Worm (Caenorhabditis elegans): ENCODE measurements around the gene ZC239.17.
"Not testable (repeated sequence)": the region's sequence is repeated elsewhere in the genome, so short reads cannot be mapped to it uniquely, and the experiment has no call there.

ZC239.17 gene

DNA sequence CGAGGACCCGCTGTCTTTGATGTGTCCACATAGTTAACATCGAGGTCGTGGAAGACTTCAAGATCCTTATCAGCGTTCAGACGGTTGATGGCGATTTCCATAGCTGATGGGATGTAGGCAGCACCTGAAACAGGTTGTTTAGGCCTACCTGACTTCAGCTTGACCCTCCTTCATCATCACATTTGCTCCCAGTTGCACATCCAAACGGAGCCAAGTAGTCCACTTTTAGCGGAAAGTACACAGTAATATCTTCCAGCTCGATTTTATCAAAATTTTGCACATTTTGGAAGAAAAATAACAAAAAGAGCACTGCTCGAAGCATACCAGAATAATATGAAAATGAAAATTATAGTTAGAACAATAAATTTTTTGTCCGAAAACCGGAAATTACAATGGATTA, 28.7 kb downstream of the ZC239.17 start, which contains the start of gene gcy-15:
Gene gcy-15, minus strand, starts transcription at position 101 of the 400 bp plus-strand sequence.
- TF ChIP-seq nhr-25 (tag; optimal IDR thresholded peaks at IDR 0.05; ENCODE audit: borderline replicate concordance, insufficient read depth), result no peak
- TF ChIP-seq ceh-28 (tag; optimal IDR thresholded peaks at IDR 0.05), result no peak
- no peak for TF ChIP-seq Y5F2A.4 (GFP tag; optimal IDR thresholded peaks at IDR 0.05)
- TF ChIP-seq sdz-12 (GFP tag; optimal IDR thresholded peaks at IDR 0.05), result no peak
- no peak for TF ChIP-seq F26F4.8 (GFP tag; conservative IDR thresholded peaks at IDR 0.05)
- TF ChIP-seq lin-29 (GFP tag; IDR thresholded peaks at IDR 0.05), result no peak
- no peak for TF ChIP-seq egl-27 (tag; optimal IDR thresholded peaks at IDR 0.05)
- no peak for TF ChIP-seq attf-4 (tag; optimal IDR thresholded peaks at IDR 0.05)
- no peak for TF ChIP-seq nhr-41 (GFP tag; IDR thresholded peaks at IDR 0.05)
- no peak for TF ChIP-seq lin-15B (tag; optimal IDR thresholded peaks at IDR 0.05)
- TF ChIP-seq snpc-1.2 (GFP tag; IDR thresholded peaks at IDR 0.05), result no peak
- TF ChIP-seq daf-16 (GFP tag; optimal IDR thresholded peaks at IDR 0.05), result no peak
- TF ChIP-seq daf-16 (tag; optimal IDR thresholded peaks at IDR 0.05), result no peak

DNA sequence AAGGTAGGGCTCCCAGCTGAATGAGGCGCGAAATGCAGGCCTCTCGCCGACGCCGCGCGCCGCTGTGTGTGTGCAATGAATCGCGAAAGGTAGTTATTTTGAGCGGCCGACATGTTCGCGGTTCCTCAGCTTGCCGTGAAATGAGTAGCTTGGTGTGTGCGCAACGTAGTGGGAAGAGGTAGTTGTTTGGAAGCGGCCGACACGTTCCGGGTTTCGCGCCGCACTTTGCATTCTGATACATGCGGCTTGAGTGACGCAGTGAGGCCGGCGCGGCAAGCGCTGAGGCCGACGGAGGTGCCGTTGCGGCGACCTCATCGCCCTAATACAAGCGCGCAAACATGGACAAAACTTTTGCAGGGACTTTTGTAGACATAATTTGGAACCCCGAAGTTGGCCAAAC, 29.9 kb downstream of the ZC239.17 start:
- no peak for TF ChIP-seq hlh-11 (tag; optimal IDR thresholded peaks at IDR 0.05)
- no peak for TF ChIP-seq ceh-62 (tag; optimal IDR thresholded peaks at IDR 0.05)
- no peak for TF ChIP-seq mdl-1 (tag; optimal IDR thresholded peaks at IDR 0.05)
- no peak for TF ChIP-seq nhr-48 (tag; optimal IDR thresholded peaks at IDR 0.05)
- TF ChIP-seq spr-1 (tag; optimal IDR thresholded peaks at IDR 0.05), result no peak
- TF ChIP-seq zip-11 (GFP tag; IDR thresholded peaks at IDR 0.05), result no peak
- peak; percentile 79 for TF ChIP-seq set-16 (GFP tag; IDR thresholded peaks at IDR 0.05)
- no peak for TF ChIP-seq R02D3.7 (tag; optimal IDR thresholded peaks at IDR 0.05)

ce11 chrII:3191544-3191943, 34.1 kb downstream of the ZC239.17 start, which contains the start of gene Y27F2A.9:
Gene Y27F2A.9, minus strand, starts transcription at chrII:3191644.
- TF ChIP-seq ztf-11 (tag; optimal IDR thresholded peaks at IDR 0.05); hif-1 (tag; optimal IDR thresholded peaks at IDR 0.05); Y5F2A.4 (GFP tag; optimal IDR thresholded peaks at IDR 0.05): not testable (repeated sequence)

ce11 chrII:3189038-3189437, 36.6 kb downstream of the ZC239.17 start, which contains the start of gene Y27F2A.11:
Gene Y27F2A.11, plus strand, starts transcription at chrII:3189338.
- not testable (repeated sequence) for TF ChIP-seq hif-1 (tag; optimal IDR thresholded peaks at IDR 0.05); unc-62 (GFP tag; optimal IDR thresholded peaks at IDR 0.05 in 1 of 2); unc-62 (tag; optimal IDR thresholded peaks at IDR 0.05); spr-3 (GFP tag; optimal IDR thresholded peaks at IDR 0.05)

DNA sequence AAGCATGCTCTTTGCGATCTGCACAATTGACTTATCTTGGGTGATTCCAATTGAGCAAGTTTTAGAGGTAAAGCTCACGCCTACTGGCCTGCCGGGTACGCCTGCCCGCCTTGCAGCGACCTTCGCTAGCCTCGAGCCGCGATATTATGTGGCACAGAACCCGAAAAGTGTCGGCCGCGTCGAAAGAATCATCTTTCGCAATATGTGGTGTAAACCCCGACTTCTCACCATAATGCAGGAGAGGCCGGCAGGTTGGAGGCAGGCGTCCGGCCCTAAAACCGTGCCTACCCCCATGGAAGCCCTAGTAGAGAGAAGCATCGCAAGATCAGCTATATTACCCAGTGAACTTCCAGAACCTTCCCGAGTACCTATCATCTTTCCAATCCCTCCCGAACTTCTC, 39.8 kb downstream of the ZC239.17 start:
- no peak for TF ChIP-seq T20F7.1 (GFP tag; optimal IDR thresholded peaks at IDR 0.05)
- TF ChIP-seq set-16 (GFP tag; IDR thresholded peaks at IDR 0.05), result peak; percentile 55
- 0 out of 2 replicates have a peak, but pooled peaks have one; percentile 44 for TF ChIP-seq egl-43 (GFP tag; IDR thresholded peaks at IDR 0.05)
- peak; percentile 41; the same call in 1 of the 2 replicates for TF ChIP-seq Y48G9A.11 (GFP tag; IDR thresholded peaks at IDR 0.05)
- peak; percentile 21 for TF ChIP-seq aha-1 (tag)

DNA sequence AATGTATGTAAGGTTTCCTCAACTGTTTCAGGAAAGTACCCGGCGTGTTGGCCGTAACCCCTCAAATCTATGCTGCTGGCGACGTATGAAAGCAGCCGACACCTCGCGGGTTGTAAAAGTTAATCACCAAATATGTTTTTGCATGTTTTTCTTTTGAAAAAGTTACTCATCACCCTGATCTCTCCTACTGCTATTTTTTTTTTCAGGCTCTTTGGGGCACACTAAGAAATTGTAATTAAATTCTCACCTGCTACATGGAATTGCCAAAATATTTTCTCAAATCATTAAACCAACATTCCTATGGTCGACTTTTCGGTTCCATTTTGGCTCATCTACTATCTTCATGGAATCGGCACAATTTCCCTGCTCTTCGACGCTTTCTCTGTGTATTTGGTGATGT, 40.8 kb downstream of the ZC239.17 start, which contains the start of gene sri-78:
Gene sri-78, plus strand, starts transcription at position 301 of the 400 bp plus-strand sequence.
- TF ChIP-seq F49E8.2 (tag; optimal IDR thresholded peaks at IDR 0.05; ENCODE audit: borderline replicate concordance); dmd-6 (GFP tag; IDR thresholded peaks at IDR 0.05); Y75B8A.6 (GFP tag; IDR thresholded peaks at IDR 0.05): not testable (repeated sequence)

Measured in whole organism, L4 larva.